Worm (Caenorhabditis elegans): ENCODE measurements around the gene Y6G8.5.

The Y6G8.5 gene

DNA sequence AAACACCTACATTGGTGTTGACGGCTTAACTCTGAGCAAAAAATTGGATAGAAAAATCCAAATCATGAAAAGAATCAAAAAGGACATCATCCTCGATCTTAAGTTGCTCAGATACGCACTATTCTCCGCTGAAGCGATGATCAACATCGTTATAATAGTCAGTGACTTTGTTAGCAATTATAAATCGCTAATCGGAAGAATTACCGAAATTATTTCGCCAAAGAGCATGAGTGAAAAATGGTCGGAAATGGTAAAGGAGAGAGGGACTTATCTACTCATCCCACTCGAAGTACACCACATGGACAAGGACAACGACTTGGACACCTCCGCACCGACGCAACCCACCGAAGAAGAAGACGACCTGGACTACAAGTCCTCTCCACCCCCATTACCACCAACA is 35.5 kb downstream of the Y6G8.5 start:
- TF ChIP-seq R02D3.7 (tag; optimal IDR thresholded peaks at IDR 0.05) (no peak), jun-1 (tag; optimal IDR thresholded peaks at IDR 0.05) (no peak), snpc-4 (tag; optimal IDR thresholded peaks at IDR 0.05) (no peak), ceh-28 (tag; optimal IDR thresholded peaks at IDR 0.05) (no peak), nhr-237 (tag; optimal IDR thresholded peaks at IDR 0.05) (no peak), nhr-77 (tag; optimal IDR thresholded peaks at IDR 0.05) (no peak), nhr-11 (tag; optimal IDR thresholded peaks at IDR 0.05) (no peak), hmg-11 (tag; optimal IDR thresholded peaks at IDR 0.05) (no peak), egl-27 (tag; optimal IDR thresholded peaks at IDR 0.05) (no peak), nhr-12 (tag; optimal IDR thresholded peaks at IDR 0.05) (no peak)

DNA sequence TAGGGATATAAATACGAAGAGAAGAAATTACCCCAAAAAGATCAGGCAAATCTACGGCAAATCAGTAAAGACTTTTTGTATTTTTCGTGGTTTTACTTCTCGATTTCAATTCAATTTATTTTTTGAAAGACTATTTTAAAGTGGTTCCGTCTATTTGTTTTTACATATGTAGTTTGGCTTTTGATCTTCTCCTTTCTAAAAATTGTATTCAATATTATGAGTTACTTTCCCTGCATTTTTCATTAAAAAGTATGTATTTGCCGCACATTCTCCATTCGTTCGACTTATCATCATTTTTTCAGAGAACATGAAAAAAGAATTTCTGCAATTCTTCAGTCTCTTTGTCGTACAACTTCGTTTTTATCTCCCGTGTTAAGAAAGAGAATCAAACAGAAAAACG is 48.7 kb downstream of the Y6G8.5 start, which contains the start of gene C38D9.2:
Gene C38D9.2, plus strand, starts transcription at position 301 of the 400 bp plus-strand sequence.
- TF ChIP-seq fkh-2 (tag; optimal IDR thresholded peaks at IDR 0.05) (no peak), nhr-23 (tag; optimal IDR thresholded peaks at IDR 0.05) (no peak), lin-15B (tag; optimal IDR thresholded peaks at IDR 0.05) (no peak), R02D3.7 (tag; optimal IDR thresholded peaks at IDR 0.05) (no peak), unc-62 (GFP tag; optimal IDR thresholded peaks at IDR 0.05) (no peak), mdl-1 (tag; optimal IDR thresholded peaks at IDR 0.05) (no peak)

DNA sequence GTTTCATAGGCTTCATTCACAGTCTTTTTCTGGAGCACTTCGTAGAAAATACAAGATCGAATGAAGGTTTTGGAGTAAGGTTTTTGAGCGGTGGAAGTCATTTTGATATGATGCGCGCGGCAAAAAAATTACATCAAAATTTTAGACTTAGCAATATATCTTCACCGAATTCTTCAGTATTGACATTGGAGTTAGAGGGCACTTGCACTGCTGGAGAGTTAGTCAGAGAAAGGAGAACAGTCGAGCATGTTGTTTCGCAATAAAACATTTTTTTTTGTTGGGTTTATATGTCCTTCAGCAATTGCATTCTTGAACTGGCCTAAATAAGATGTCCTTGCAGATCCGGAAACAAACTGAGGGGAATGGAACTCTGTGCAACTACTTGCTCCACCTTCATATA is 49.6 kb downstream of the Y6G8.5 start, which contains the start of gene fbxa-171:
Gene fbxa-171, minus strand, starts transcription at position 101 of the 400 bp plus-strand sequence.
- no peak for TF ChIP-seq elt-2 (tag; optimal IDR thresholded peaks at IDR 0.05)
- no peak for TF ChIP-seq tbx-2 (tag; optimal IDR thresholded peaks at IDR 0.05)
- TF ChIP-seq mdl-1 (tag; optimal IDR thresholded peaks at IDR 0.05), result no peak
- no peak for TF ChIP-seq ceh-9 (tag; optimal IDR thresholded peaks at IDR 0.05)
- TF ChIP-seq ZK546.5 (tag; optimal IDR thresholded peaks at IDR 0.05), result no peak
- TF ChIP-seq pqm-1 (tag; optimal IDR thresholded peaks at IDR 0.05), result no peak
- no peak for TF ChIP-seq aly-2 (tag; optimal IDR thresholded peaks at IDR 0.05)
- no peak for TF ChIP-seq nhr-43 (tag; optimal IDR thresholded peaks at IDR 0.05; ENCODE audit: poor library complexity, severe bottlenecking)
- TF ChIP-seq mml-1 (tag; optimal IDR thresholded peaks at IDR 0.05), result no peak
- TF ChIP-seq nhr-12 (tag; optimal IDR thresholded peaks at IDR 0.05), result no peak
- TF ChIP-seq unc-39 (tag; optimal IDR thresholded peaks at IDR 0.05), result no peak
- no peak for TF ChIP-seq ceh-16 (tag; optimal IDR thresholded peaks at IDR 0.05)
- no peak for TF ChIP-seq elt-3 (tag; optimal IDR thresholded peaks at IDR 0.05)
- no peak for TF ChIP-seq hmg-11 (tag; optimal IDR thresholded peaks at IDR 0.05)
